Fruit fly (Drosophila melanogaster): Measurements from ENCODE around the gene CG13625.

The CG13625 gene

dm6 chr3R:24557020-24557465 lies 27.9 kb downstream of the CG13625 start (continued):
- TF ChIP-seq CG11093 (GFP tag; IDR thresholded peaks at IDR 0.05) (no peak), Pdp1 (GFP tag; optimal IDR thresholded peaks at IDR 0.05) (peak; percentile 35 to 92), oc (tag; optimal IDR thresholded peaks at IDR 0.05) (no peak), mam (GFP tag; optimal IDR thresholded peaks at IDR 0.05) (peak; percentile 77), CG13287 (GFP tag; IDR thresholded peaks at IDR 0.05; ENCODE audit: partially characterized antibody) (peak; percentile 63), CG18764 (GFP tag; optimal IDR thresholded peaks at IDR 0.05) (peak; percentile 39), hbn (GFP tag; IDR thresholded peaks at IDR 0.05; ENCODE audit: partially characterized antibody) (peak; percentile 45), E2f1 (GFP tag; IDR thresholded peaks at IDR 0.05) (no peak), chif (GFP tag; optimal IDR thresholded peaks at IDR 0.05) (peak; percentile 46 to 84), CG16779 (GFP tag; IDR thresholded peaks at IDR 0.05) (peak; percentile 72; the same call in 1 of the 2 replicates), ap (GFP tag; IDR thresholded peaks at IDR 0.05) (0 out of 2 replicates have a peak, but pooled peaks have one; percentile 4), Ada2b (GFP tag; IDR thresholded peaks at IDR 0.05) (peak; percentile 18; the same call in 1 of the 2 replicates), pan (optimal IDR thresholded peaks at IDR 0.05) (no peak), pan (GFP tag; optimal IDR thresholded peaks at IDR 0.05 in 1 of 2, IDR thresholded peaks at IDR 0.05 in 1 of 2) (peak in 1 of 2 experiments; percentile 72), CG8089 (GFP tag; optimal IDR thresholded peaks at IDR 0.05) (peak; percentile 63), CG10267 (tag; optimal IDR thresholded peaks at IDR 0.05) (peak; percentile 52), disco-r (GFP tag; optimal IDR thresholded peaks at IDR 0.05) (no peak), prd (optimal IDR thresholded peaks at IDR 0.05) (no peak), prd (GFP tag; IDR thresholded peaks at IDR 0.05) (peak; percentile 74), CG17568 (GFP tag; optimal IDR thresholded peaks at IDR 0.05) (peak; percentile 15), chn (GFP tag; optimal IDR thresholded peaks at IDR 0.05) (peak; percentile 55), Mad (GFP tag; optimal IDR thresholded peaks at IDR 0.05) (peak; percentile 74), H2.0 (GFP tag; IDR thresholded peaks at IDR 0.05) (peak; percentile 50), CG7357 (GFP tag; IDR thresholded peaks at IDR 0.05) (peak; percentile 21; the same call in 1 of the 3 replicates), NFAT (GFP tag; IDR thresholded peaks at IDR 0.05) (peak; percentile 94), Trl (optimal IDR thresholded peaks at IDR 0.05) (no peak), Trl (GFP tag; optimal IDR thresholded peaks at IDR 0.05) (peak; percentile 41), ranshi (GFP tag; IDR thresholded peaks at IDR 0.05) (peak; percentile 59; the same call in 1 of the 2 replicates), ase (GFP tag; IDR thresholded peaks at IDR 0.05) (peak; percentile 57; the same call in 2 of the 3 replicates), ind (GFP tag; optimal IDR thresholded peaks at IDR 0.05) (peak; percentile 46), CG32767 (GFP tag; IDR thresholded peaks at IDR 0.05) (no peak), BEAF-32 (GFP tag; optimal IDR thresholded peaks at IDR 0.05) (no peak), Hr3 (GFP tag; optimal IDR thresholded peaks at IDR 0.05) (peak; percentile 64), CG30403 (GFP tag; optimal IDR thresholded peaks at IDR 0.05) (peak; percentile 60), CG33557 (GFP tag; optimal IDR thresholded peaks at IDR 0.05) (peak; percentile 43), CG16815 (GFP tag; optimal IDR thresholded peaks at IDR 0.05) (peak; percentile 45), Hand (GFP tag; optimal IDR thresholded peaks at IDR 0.05) (no peak), CG4854 (GFP tag; optimal IDR thresholded peaks at IDR 0.05) (peak; percentile 62), NC2β (GFP tag; optimal IDR thresholded peaks at IDR 0.05) (peak; percentile 69), Meics (GFP tag; optimal IDR thresholded peaks at IDR 0.05) (peak; percentile 70), Lpt (GFP tag; optimal IDR thresholded peaks at IDR 0.05) (no peak), GATAe (GFP tag; conservative IDR thresholded peaks at IDR 0.05) (no peak), CG17802 (tag; optimal IDR thresholded peaks at IDR 0.05) (no peak), CG16863 (GFP tag; optimal IDR thresholded peaks at IDR 0.05) (peak; percentile 61), lab (GFP tag; optimal IDR thresholded peaks at IDR 0.05) (peak; percentile 60), Dll (GFP tag; IDR thresholded peaks at IDR 0.05; ENCODE audit: partially characterized antibody) (peak; percentile 61; the same call in 1 of the 4 replicates), nerfin-1 (tag; optimal IDR thresholded peaks at IDR 0.05) (peak; percentile 37), CG4328 (GFP tag; optimal IDR thresholded peaks at IDR 0.05) (peak; percentile 40), Dek (tag; optimal IDR thresholded peaks at IDR 0.05) (peak; percentile 53), CG31224 (GFP tag; IDR thresholded peaks at IDR 0.05) (0 out of 2 replicates have a peak, but pooled peaks have one; percentile 23), H15 (GFP tag; IDR thresholded peaks at IDR 0.05) (peak; percentile 71; the same call in 2 of the 3 replicates)

Data from whole organism, embryonic.